Fruit fly (Drosophila melanogaster) whole organism, pupa: Measurements from ENCODE around the gene Ilp6.

Experiments used
- CG13204 ChIP-seq: fragments of 200-800 bp; sonication (Bioruptor generic); optimal IDR thresholded peaks from 2 replicates; lab custom pipeline; 2018; ENCODE audit warnings: missing biosample characterization, mild to moderate bottlenecking, missing genetic modification characterization, moderate library complexity
- CG14655 ChIP-seq: fragments of 200-800 bp; sonication (Bioruptor generic); optimal IDR thresholded peaks from 3 replicates; lab custom pipeline; 2017; ENCODE audit warnings: mild to moderate bottlenecking, missing biosample characterization, missing genetic modification reagents, missing genetic modification characterization
- CG15710 ChIP-seq: fragments of 200-800 bp; sonication (Bioruptor generic); optimal IDR thresholded peaks from 2 replicates; lab custom pipeline; 2018; ENCODE audit warnings: missing biosample characterization, mild to moderate bottlenecking, missing genetic modification characterization, moderate library complexity
- CG17806 ChIP-seq: fragments of 200-800 bp; sonication (Bioruptor generic); optimal IDR thresholded peaks from 2 replicates; lab custom pipeline; 2018; ENCODE audit warnings: missing biosample characterization, mild to moderate bottlenecking, missing genetic modification characterization, moderate library complexity
- CG4496 ChIP-seq: fragments of 200-800 bp; sonication (Bioruptor generic); IDR thresholded peaks from 3 replicates; pipeline ENCODE4 v1.3.6; 2022; ENCODE audit warnings: missing biosample characterization, missing genetic modification characterization
- CG8159 ChIP-seq: fragments of 200-800 bp; sonication (Bioruptor generic); optimal IDR thresholded peaks from 3 replicates; lab custom pipeline; 2018; ENCODE audit warnings: missing biosample characterization, mild to moderate bottlenecking, missing genetic modification characterization, moderate library complexity
- CG9948 ChIP-seq: fragments of 200-800 bp; sonication (Bioruptor generic); optimal IDR thresholded peaks from 2 replicates; lab custom pipeline; 2018; ENCODE audit warnings: missing biosample characterization, mild to moderate bottlenecking, missing genetic modification characterization, moderate library complexity
- EcR ChIP-seq: fragments of 200-800 bp; sonication (Bioruptor generic); optimal IDR thresholded peaks from 3 replicates; lab custom pipeline; 2019; ENCODE audit warnings: missing biosample characterization, missing genetic modification characterization, mild to moderate bottlenecking, moderate library complexity, missing genetic modification reagents
- fd96Ca ChIP-seq: fragments of 200-800 bp; sonication (Bioruptor generic); IDR thresholded peaks from 3 replicates; pipeline ENCODE4 v1.3.6; 2022; ENCODE audit warnings: missing biosample characterization, missing genetic modification characterization
- gl ChIP-seq: fragments of 200-800 bp; sonication (Bioruptor generic); optimal IDR thresholded peaks from 2 replicates; lab custom pipeline; 2018; ENCODE audit warnings: missing biosample characterization, mild to moderate bottlenecking, missing genetic modification characterization
- rn ChIP-seq: fragments of 200-800 bp; sonication (Bioruptor generic); IDR thresholded peaks from 2 replicates; pipeline ENCODE4 v1.3.6; 2022; ENCODE audit warnings: missing biosample characterization, missing genetic modification characterization

- peak; percentile 66 for TF ChIP-seq CG15710 (tag; lab: Kevin White, UChicago)
- peak; percentile 56 for TF ChIP-seq CG17806 (tag; lab: Kevin White, UChicago)
- TF ChIP-seq CG9948, result peak; percentile 29
- TF ChIP-seq CG14655, result peak; percentile 28
- no peak for TF ChIP-seq rn (GFP tag; lab: Robert Waterston, UW)
- TF ChIP-seq CG8159, result peak; percentile 61
- TF ChIP-seq EcR (GFP tag; lab: Kevin White, UChicago), result no peak
- peak; percentile 1 for TF ChIP-seq CG13204 (GFP tag; lab: Kevin White, UChicago)
- 0 out of 3 replicates have a peak, but pooled peaks have one; percentile 37 for TF ChIP-seq CG4496 (GFP tag; lab: Robert Waterston, UW)
- peak; percentile 46; the same call in 1 of the 3 replicates for TF ChIP-seq fd96Ca (GFP tag; lab: Robert Waterston, UW)
- TF ChIP-seq gl, result peak; percentile 3
Measured at dm6 chrX:2329312-2329711, 5.1 kb downstream of the Ilp6 start.
